Worm (Caenorhabditis elegans) whole organism, L2 larva: ENCODE measurements around the gene abt-4.

Experiments used
- F13H6.1 ChIP-seq: sonication (generic microtip); optimal IDR thresholded peaks from 2 replicates; lab custom pipeline; 2016; ENCODE audit warnings: missing genetic modification characterization, missing compliant biosample characterization
- R02D3.7 ChIP-seq: fragments of 150-350 bp; optimal IDR thresholded peaks from 2 replicates; lab custom pipeline; 2014; ENCODE audit warnings: missing biosample characterization, missing genetic modification characterization
- Y55F3AM.14 ChIP-seq: fragments of 200-800 bp; sonication (Bioruptor generic); optimal IDR thresholded peaks from 2 replicates; lab custom pipeline; 2018; ENCODE audit warnings: mild to moderate bottlenecking, missing genetic modification characterization, missing compliant biosample characterization
- alr-1 ChIP-seq: fragments of 150-350 bp; optimal IDR thresholded peaks from 2 replicates; lab custom pipeline; 2014; ENCODE audit warnings: missing biosample characterization, missing genetic modification characterization
- ama-1 ChIP-seq: fragments of 150-350 bp; optimal IDR thresholded peaks from 2 replicates; lab custom pipeline; 2018; ENCODE audit warnings: inconsistent platforms
- ceh-16 ChIP-seq: fragments of 150-350 bp; optimal IDR thresholded peaks from 2 replicates; lab custom pipeline; 2014; ENCODE audit warnings: missing biosample characterization, missing genetic modification characterization
- ceh-82 ChIP-seq: fragments of 150-350 bp; optimal IDR thresholded peaks from 2 replicates; lab custom pipeline; 2014; ENCODE audit warnings: missing biosample characterization, missing genetic modification characterization
- crh-2 ChIP-seq: sonication (generic microtip); optimal IDR thresholded peaks from 2 replicates; lab custom pipeline; 2017; ENCODE audit warnings: missing biosample characterization, missing genetic modification characterization
- dmd-4 ChIP-seq: sonication (generic microtip); optimal IDR thresholded peaks from 2 replicates; lab custom pipeline; 2017; ENCODE audit warnings: missing biosample characterization, missing genetic modification characterization
- egl-27 ChIP-seq: sonication (generic microtip); optimal IDR thresholded peaks from 3 replicates; lab custom pipeline; 2017; ENCODE audit warnings: missing biosample characterization, missing genetic modification reagents, missing genetic modification characterization
- elt-1 ChIP-seq: fragments of 150-350 bp; optimal IDR thresholded peaks from 2 replicates; lab custom pipeline; 2014; ENCODE audit warnings: missing biosample characterization, missing genetic modification characterization
- elt-3 ChIP-seq: sonication (generic microtip); optimal IDR thresholded peaks from 2 replicates; lab custom pipeline; 2017; ENCODE audit warnings: missing biosample characterization, missing genetic modification characterization
- fos-1 ChIP-seq: fragments of 150-350 bp; optimal IDR thresholded peaks from 2 replicates; lab custom pipeline; 2014; ENCODE audit warnings: missing biosample characterization, missing genetic modification characterization
- gmeb-1 ChIP-seq: fragments of 150-350 bp; optimal IDR thresholded peaks from 2 replicates; lab custom pipeline; 2014; ENCODE audit warnings: missing biosample characterization, missing genetic modification characterization
- lin-11 ChIP-seq: fragments of 150-350 bp; sonication (generic microtip); optimal IDR thresholded peaks from 2 replicates; lab custom pipeline; 2014; ENCODE audit warnings: missing biosample characterization, missing genetic modification characterization, inconsistent platforms, mixed read lengths
- lin-13 ChIP-seq: fragments of 150-350 bp; optimal IDR thresholded peaks from 2 replicates; lab custom pipeline; 2014; ENCODE audit warnings: missing biosample characterization, missing genetic modification reagents, missing genetic modification characterization
- lin-39 ChIP-seq: fragments of 150-350 bp; optimal IDR thresholded peaks from 2 replicates; lab custom pipeline; 2014; ENCODE audit warnings: missing biosample characterization, missing genetic modification reagents, missing genetic modification characterization
- lsy-2 ChIP-seq, 2 experiments: fragments of 150-350 bp in 1 of 2; sonication (generic microtip) in 1 of 2; optimal IDR thresholded peaks; 2 replicates each; lab custom pipeline; 2014 to 2017; ENCODE audit warnings: missing biosample characterization in 2 of 2, missing genetic modification characterization in 2 of 2
- mab-5 ChIP-seq: fragments of 150-350 bp; optimal IDR thresholded peaks from 2 replicates; lab custom pipeline; 2014; ENCODE audit warnings: missing biosample characterization, missing genetic modification characterization
- mbf-1 ChIP-seq: sonication (generic microtip); optimal IDR thresholded peaks from 2 replicates; lab custom pipeline; 2017; ENCODE audit warnings: missing biosample characterization, missing genetic modification characterization
- mdl-1 ChIP-seq, 2 experiments: fragments of 150-350 bp in 1 of 2; sonication (generic microtip) in 1 of 2; optimal IDR thresholded peaks; 2 replicates each; lab custom pipeline; 2017; ENCODE audit warnings: missing biosample characterization in 2 of 2, missing genetic modification characterization in 2 of 2
- nhr-10 ChIP-seq: sonication (generic microtip); optimal IDR thresholded peaks from 2 replicates; lab custom pipeline; 2017; ENCODE audit warnings: missing biosample characterization, missing genetic modification characterization
- nhr-11 ChIP-seq: fragments of 150-350 bp; optimal IDR thresholded peaks from 2 replicates; lab custom pipeline; 2014; ENCODE audit warnings: missing biosample characterization, missing genetic modification characterization
- nhr-129 ChIP-seq: fragments of 150-350 bp; optimal IDR thresholded peaks from 2 replicates; lab custom pipeline; 2014; ENCODE audit warnings: missing biosample characterization, missing genetic modification characterization
- nhr-21 ChIP-seq: fragments of 150-350 bp; optimal IDR thresholded peaks from 2 replicates; lab custom pipeline; 2014; ENCODE audit warnings: missing biosample characterization, missing genetic modification characterization
- nhr-23 ChIP-seq: fragments of 150-350 bp; optimal IDR thresholded peaks from 2 replicates; lab custom pipeline; 2014; ENCODE audit warnings: missing biosample characterization, missing genetic modification reagents, missing genetic modification characterization
- nhr-237 ChIP-seq: fragments of 150-350 bp; optimal IDR thresholded peaks from 2 replicates; lab custom pipeline; 2014; ENCODE audit warnings: missing biosample characterization, missing genetic modification characterization
- nhr-25 ChIP-seq: fragments of 150-350 bp; sonication (generic microtip); optimal IDR thresholded peaks from 3 replicates; lab custom pipeline; 2014; ENCODE audit warnings: missing biosample characterization, missing genetic modification characterization
- nhr-77 ChIP-seq: fragments of 150-350 bp; optimal IDR thresholded peaks from 2 replicates; lab custom pipeline; 2014; ENCODE audit warnings: missing biosample characterization, missing genetic modification characterization
- peb-1 ChIP-seq: fragments of 150-350 bp; optimal IDR thresholded peaks from 2 replicates; lab custom pipeline; 2014; ENCODE audit warnings: missing biosample characterization, missing genetic modification characterization
- sem-4 ChIP-seq: fragments of 150-350 bp; optimal IDR thresholded peaks from 2 replicates; lab custom pipeline; 2014; ENCODE audit warnings: missing biosample characterization, missing genetic modification reagents, missing genetic modification characterization
- skn-1 ChIP-seq: sonication (generic microtip); optimal IDR thresholded peaks from 2 replicates; lab custom pipeline; 2017; ENCODE audit warnings: missing biosample characterization, missing genetic modification characterization
- sma-3 ChIP-seq: sonication (generic microtip); optimal IDR thresholded peaks from 2 replicates; lab custom pipeline; 2016; ENCODE audit warnings: missing genetic modification reagents, missing genetic modification characterization, missing compliant biosample characterization
- sma-9 ChIP-seq, 2 experiments: fragments of 150-350 bp in 1 of 2; sonication (generic microtip) in 1 of 2; optimal IDR thresholded peaks; 2 replicates each; lab custom pipeline; 2014 to 2016; ENCODE audit warnings: missing genetic modification characterization in 2 of 2, mild to moderate bottlenecking in 1 of 2, missing biosample characterization in 1 of 2, missing compliant biosample characterization in 1 of 2, missing genetic modification reagents in 1 of 2, moderate library complexity in 1 of 2
- snpc-4 ChIP-seq: fragments of 150-350 bp; optimal IDR thresholded peaks from 2 replicates; lab custom pipeline; 2014; ENCODE audit warnings: missing biosample characterization, missing genetic modification characterization
- unc-39 ChIP-seq: fragments of 150-350 bp; optimal IDR thresholded peaks from 2 replicates; lab custom pipeline; 2014; ENCODE audit warnings: missing biosample characterization, missing genetic modification characterization
- unc-55 ChIP-seq: fragments of 150-350 bp; sonication (generic microtip); optimal IDR thresholded peaks from 3 replicates; lab custom pipeline; 2014; ENCODE audit warnings: missing biosample characterization, missing genetic modification reagents, missing genetic modification characterization
- zag-1 ChIP-seq: fragments of 150-350 bp; optimal IDR thresholded peaks from 2 replicates; lab custom pipeline; 2014; ENCODE audit warnings: missing biosample characterization, missing genetic modification characterization
- ztf-1 ChIP-seq: fragments of 200-800 bp; sonication (Bioruptor generic); conservative IDR thresholded peaks from 2 replicates; pipeline ENCODE4 v1.3.6; 2022; ENCODE audit warnings: missing genetic modification characterization, missing compliant biosample characterization
- ztf-11 ChIP-seq: sonication (generic microtip); optimal IDR thresholded peaks from 2 replicates; lab custom pipeline; 2017; ENCODE audit warnings: missing biosample characterization, missing genetic modification characterization
- ztf-4 ChIP-seq: fragments of 150-350 bp; optimal IDR thresholded peaks from 2 replicates; lab custom pipeline; 2014; ENCODE audit warnings: missing biosample characterization, missing genetic modification characterization

The abt-4 gene

ce11 chrV:295802-296201 is 34.7 kb downstream of the abt-4 start:
- TF ChIP-seq nhr-237 (no peak), sma-9 (GFP tag; optimal IDR thresholded peaks at IDR 0.05; lab: Kevin White, UChicago) (no peak), sma-9 (tag; optimal IDR thresholded peaks at IDR 0.05; lab: Kevin White, UChicago) (no peak), nhr-21 (tag; lab: Kevin White, UChicago) (no peak), nhr-23 (no peak), nhr-129 (tag; lab: Kevin White, UChicago) (no peak), lin-13 (no peak), ceh-82 (tag; lab: Kevin White, UChicago) (no peak), sem-4 (tag; lab: Kevin White, UChicago) (no peak), lin-11 (no peak), unc-55 (GFP tag; lab: Kevin White, UChicago) (no peak), zag-1 (tag; lab: Kevin White, UChicago) (no peak)

ce11 chrV:285298-285697 is 45.2 kb downstream of the abt-4 start:
- no peak for TF ChIP-seq fos-1
- TF ChIP-seq nhr-11, result no peak
- no peak for TF ChIP-seq lin-13
- TF ChIP-seq snpc-4, result no peak
- no peak for TF ChIP-seq dmd-4 (tag; lab: Kevin White, UChicago)
- TF ChIP-seq sem-4 (tag; lab: Kevin White, UChicago), result no peak
- TF ChIP-seq ztf-1 (GFP tag; lab: Robert Waterston, UW), result no peak
- no peak for TF ChIP-seq ztf-4 (tag; lab: Kevin White, UChicago)
- TF ChIP-seq sma-9 (GFP tag; optimal IDR thresholded peaks at IDR 0.05; lab: Kevin White, UChicago), result no peak
- TF ChIP-seq sma-9 (tag; optimal IDR thresholded peaks at IDR 0.05; lab: Kevin White, UChicago), result no peak
- no peak for TF ChIP-seq nhr-237
- TF ChIP-seq egl-27 (tag; lab: Kevin White, UChicago), result no peak
- no peak for TF ChIP-seq F13H6.1 (tag; lab: Kevin White, UChicago)
- no peak for TF ChIP-seq nhr-25 (tag; lab: Kevin White, UChicago)
- TF ChIP-seq nhr-21 (tag; lab: Kevin White, UChicago), result no peak
- no peak for TF ChIP-seq alr-1 (tag; lab: Kevin White, UChicago)
- TF ChIP-seq nhr-10 (tag; lab: Kevin White, UChicago), result no peak
- TF ChIP-seq unc-55 (GFP tag; lab: Kevin White, UChicago), result no peak
- no peak for TF ChIP-seq ceh-16 (tag; lab: Kevin White, UChicago)
- TF ChIP-seq elt-1 (tag; lab: Kevin White, UChicago), result no peak

- TF ChIP-seq mab-5 (no peak), F13H6.1 (tag; lab: Kevin White, UChicago) (peak; percentile 58), skn-1 (tag; lab: Kevin White, UChicago) (no peak), nhr-237 (no peak), snpc-4 (no peak), unc-39 (tag; lab: Kevin White, UChicago) (no peak), peb-1 (tag; lab: Kevin White, UChicago) (no peak), unc-55 (GFP tag; lab: Kevin White, UChicago) (no peak), mbf-1 (tag; lab: Kevin White, UChicago) (no peak), R02D3.7 (tag; lab: Kevin White, UChicago) (no peak), zag-1 (tag; lab: Kevin White, UChicago) (no peak), lin-13 (no peak), nhr-25 (tag; lab: Kevin White, UChicago) (no peak), ztf-11 (no peak), ceh-16 (tag; lab: Kevin White, UChicago) (no peak), fos-1 (no peak), ama-1 (lab: Kevin White, UChicago) (no peak), Y55F3AM.14 (GFP tag; lab: Kevin White, UChicago) (no peak), sma-9 (GFP tag; optimal IDR thresholded peaks at IDR 0.05; lab: Kevin White, UChicago) (peak; percentile 24), sma-9 (tag; optimal IDR thresholded peaks at IDR 0.05; lab: Kevin White, UChicago) (no peak), alr-1 (tag; lab: Kevin White, UChicago) (no peak), sma-3 (GFP tag; lab: Kevin White, UChicago) (no peak), mdl-1 (tag; optimal IDR thresholded peaks at IDR 0.05; lab: Kevin White, UChicago) (no peak), gmeb-1 (tag; lab: Kevin White, UChicago) (no peak), nhr-77 (tag; lab: Kevin White, UChicago) (no peak), lin-39 (tag; lab: Kevin White, UChicago) (no peak), egl-27 (tag; lab: Kevin White, UChicago) (no peak), elt-3 (tag; lab: Kevin White, UChicago) (no peak), crh-2 (tag; lab: Kevin White, UChicago) (no peak), lsy-2 (tag; optimal IDR thresholded peaks at IDR 0.05; lab: Kevin White, UChicago) (peak in 1 of 2 experiments; percentile 21), nhr-129 (tag; lab: Kevin White, UChicago) (peak; percentile 38)
Measured at ce11 chrV:284808-285207, 45.7 kb downstream of the abt-4 start.
